Worm (Caenorhabditis elegans) whole organism, mixed stage, embryonic: ENCODE measurements around the gene srj-33.

ENCODE experiments used
- M03D4.4 ChIP-seq: sonication (generic microtip); optimal IDR thresholded peaks from 2 replicates; lab custom pipeline; 2017; ENCODE audit warnings: mild to moderate bottlenecking, missing genetic modification characterization, missing compliant biosample characterization
- bed-3 ChIP-seq: fragments of 200-800 bp; sonication (Bioruptor generic); optimal IDR thresholded peaks from 3 replicates; lab custom pipeline; 2018; ENCODE audit warnings: mild to moderate bottlenecking, missing genetic modification characterization, moderate library complexity, missing compliant biosample characterization
- blmp-1 ChIP-seq: fragments of 150-350 bp; optimal IDR thresholded peaks from 2 replicates; lab custom pipeline; 2014; ENCODE audit warnings: missing biosample characterization, missing genetic modification characterization
- ceh-43 ChIP-seq: fragments of 200-800 bp; sonication (Bioruptor generic); optimal IDR thresholded peaks from 2 replicates; lab custom pipeline; 2018; ENCODE audit warnings: mild to moderate bottlenecking, missing genetic modification characterization, moderate library complexity, missing compliant biosample characterization
- ceh-83 ChIP-seq: fragments of 200-800 bp; sonication (Bioruptor generic); optimal IDR thresholded peaks from 2 replicates; lab custom pipeline; 2018; ENCODE audit warnings: mild to moderate bottlenecking, missing genetic modification characterization, missing compliant biosample characterization
- ces-1 ChIP-seq: fragments of 150-350 bp; optimal IDR thresholded peaks from 2 replicates; lab custom pipeline; 2014; ENCODE audit warnings: missing biosample characterization, missing genetic modification reagents, missing genetic modification characterization
- cnd-1 ChIP-seq: fragments of 200-800 bp; sonication (Bioruptor generic); optimal IDR thresholded peaks from 2 replicates; lab custom pipeline; 2018; ENCODE audit warnings: mild to moderate bottlenecking, missing genetic modification characterization, missing compliant biosample characterization
- drap-1 ChIP-seq: fragments of 200-800 bp; sonication (Bioruptor generic); optimal IDR thresholded peaks from 3 replicates; lab custom pipeline; 2018; ENCODE audit warnings: mild to moderate bottlenecking, missing genetic modification characterization, missing compliant biosample characterization
- elt-1 ChIP-seq: sonication (generic microtip); optimal IDR thresholded peaks from 2 replicates; lab custom pipeline; 2017; ENCODE audit warnings: missing genetic modification characterization, mild to moderate bottlenecking, missing compliant biosample characterization, antibody characterized with exemption, moderate library complexity, borderline replicate concordance; ENCODE audit not compliant: insufficient read depth
- elt-3 ChIP-seq: fragments of 150-350 bp; optimal IDR thresholded peaks from 2 replicates; lab custom pipeline; 2014; ENCODE audit warnings: missing biosample characterization, missing genetic modification characterization
- ham-2 ChIP-seq: fragments of 200-800 bp; sonication (Bioruptor generic); optimal IDR thresholded peaks from 2 replicates; lab custom pipeline; 2018; ENCODE audit warnings: mild to moderate bottlenecking, missing genetic modification characterization, missing compliant biosample characterization
- hlh-1 ChIP-seq: fragments of 150-350 bp; optimal IDR thresholded peaks from 2 replicates; lab custom pipeline; 2014; ENCODE audit warnings: missing biosample characterization, missing genetic modification reagents, missing genetic modification characterization
- lin-13 ChIP-seq: fragments of 150-350 bp; optimal IDR thresholded peaks from 2 replicates; lab custom pipeline; 2014; ENCODE audit warnings: missing biosample characterization, missing genetic modification characterization
- lin-32 ChIP-seq: fragments of 200-800 bp; sonication (Bioruptor generic); optimal IDR thresholded peaks from 2 replicates; lab custom pipeline; 2018; ENCODE audit warnings: mild to moderate bottlenecking, missing genetic modification characterization, missing compliant biosample characterization
- lsy-2 ChIP-seq: fragments of 150-350 bp; optimal IDR thresholded peaks from 2 replicates; lab custom pipeline; 2014; ENCODE audit warnings: missing biosample characterization, missing genetic modification characterization
- mab-5 ChIP-seq: fragments of 150-350 bp; optimal IDR thresholded peaks from 2 replicates; lab custom pipeline; 2014; ENCODE audit warnings: missing biosample characterization, missing genetic modification characterization
- mep-1 ChIP-seq: fragments of 150-350 bp; optimal IDR thresholded peaks from 2 replicates; lab custom pipeline; 2017; ENCODE audit warnings: missing biosample characterization, missing genetic modification reagents, missing genetic modification characterization, inconsistent platforms
- mls-2 ChIP-seq: sonication (generic microtip); optimal IDR thresholded peaks from 2 replicates; lab custom pipeline; 2016; ENCODE audit warnings: mild to moderate bottlenecking, missing genetic modification characterization, moderate library complexity, missing compliant biosample characterization
- nhr-12 ChIP-seq: fragments of 150-350 bp; optimal IDR thresholded peaks from 2 replicates; lab custom pipeline; 2014; ENCODE audit warnings: missing biosample characterization, missing genetic modification characterization
- nhr-2 ChIP-seq: fragments of 150-350 bp; optimal IDR thresholded peaks from 2 replicates; lab custom pipeline; 2014; ENCODE audit warnings: missing biosample characterization, missing genetic modification characterization
- nhr-237 ChIP-seq: fragments of 150-350 bp; optimal IDR thresholded peaks from 2 replicates; lab custom pipeline; 2014; ENCODE audit warnings: missing biosample characterization, missing genetic modification characterization
- nhr-28 ChIP-seq: fragments of 150-350 bp; optimal IDR thresholded peaks from 2 replicates; lab custom pipeline; 2014; ENCODE audit warnings: missing biosample characterization, missing genetic modification characterization
- nhr-76 ChIP-seq: sonication (generic microtip); optimal IDR thresholded peaks from 2 replicates; lab custom pipeline; 2017; ENCODE audit warnings: missing biosample characterization, missing genetic modification characterization
- snpc-4 ChIP-seq: fragments of 150-350 bp; optimal IDR thresholded peaks from 2 replicates; lab custom pipeline; 2014; ENCODE audit warnings: missing biosample characterization, missing genetic modification characterization
- sptf-1 ChIP-seq: sonication (generic microtip); optimal IDR thresholded peaks from 2 replicates; lab custom pipeline; 2017; ENCODE audit warnings: mild to moderate bottlenecking, missing genetic modification characterization, moderate library complexity, missing compliant biosample characterization
- tbx-8 ChIP-seq: fragments of 200-800 bp; sonication (Bioruptor generic); optimal IDR thresholded peaks from 2 replicates; lab custom pipeline; 2018; ENCODE audit warnings: mild to moderate bottlenecking, missing genetic modification characterization, moderate library complexity, missing compliant biosample characterization
- unc-120 ChIP-seq: sonication (generic microtip); optimal IDR thresholded peaks from 2 replicates; lab custom pipeline; 2017; ENCODE audit warnings: missing genetic modification characterization, missing compliant biosample characterization; ENCODE audit not compliant: poor library complexity, severe bottlenecking
- unc-39 ChIP-seq: fragments of 150-350 bp; optimal IDR thresholded peaks from 2 replicates; lab custom pipeline; 2014; ENCODE audit warnings: missing biosample characterization, missing genetic modification characterization
- unc-62 ChIP-seq: fragments of 150-350 bp; optimal IDR thresholded peaks from 2 replicates; lab custom pipeline; 2014; ENCODE audit warnings: missing biosample characterization, missing genetic modification reagents, missing genetic modification characterization
- zip-8 ChIP-seq: fragments of 150-350 bp; optimal IDR thresholded peaks from 2 replicates; lab custom pipeline; 2014; ENCODE audit warnings: missing biosample characterization, missing genetic modification characterization
- ztf-11 ChIP-seq: fragments of 150-350 bp; optimal IDR thresholded peaks from 2 replicates; lab custom pipeline; 2014; ENCODE audit warnings: missing biosample characterization, missing genetic modification characterization

Gene srj-33

DNA sequence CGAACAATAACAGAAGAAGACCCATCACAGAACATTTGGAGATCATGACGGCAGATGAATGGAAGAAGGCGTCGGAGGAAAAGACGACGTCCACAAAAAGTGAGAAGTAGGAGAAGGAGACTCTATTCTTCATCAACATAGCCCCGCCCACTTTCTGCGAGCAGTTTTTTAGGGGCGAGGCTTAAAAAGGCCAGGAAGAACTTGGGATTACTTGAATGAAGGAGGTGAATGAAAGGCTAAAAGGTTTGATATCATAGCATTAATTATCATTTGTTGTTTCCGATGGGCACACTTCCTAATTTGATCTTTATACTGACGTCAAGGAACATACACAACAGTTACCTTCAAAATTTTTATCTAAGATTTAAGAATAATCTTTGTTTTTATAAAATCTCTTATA, 11.5 kb upstream of the srj-33 start, which contains the start of gene nlp-58:
nlp-58 (minus strand) TSS at position 101 of the 400 bp plus-strand sequence.
- TF ChIP-seq unc-39 (tag; lab: Kevin White, UChicago) (no peak), nhr-237 (tag; lab: Kevin White, UChicago) (no peak), sptf-1 (tag; lab: Kevin White, UChicago) (no peak), nhr-2 (tag; lab: Kevin White, UChicago) (no peak), ceh-83 (GFP tag; lab: Kevin White, UChicago) (no peak), hlh-1 (tag; lab: Kevin White, UChicago) (no peak), unc-62 (GFP tag; lab: Kevin White, UChicago) (no peak), mls-2 (no peak)

DNA sequence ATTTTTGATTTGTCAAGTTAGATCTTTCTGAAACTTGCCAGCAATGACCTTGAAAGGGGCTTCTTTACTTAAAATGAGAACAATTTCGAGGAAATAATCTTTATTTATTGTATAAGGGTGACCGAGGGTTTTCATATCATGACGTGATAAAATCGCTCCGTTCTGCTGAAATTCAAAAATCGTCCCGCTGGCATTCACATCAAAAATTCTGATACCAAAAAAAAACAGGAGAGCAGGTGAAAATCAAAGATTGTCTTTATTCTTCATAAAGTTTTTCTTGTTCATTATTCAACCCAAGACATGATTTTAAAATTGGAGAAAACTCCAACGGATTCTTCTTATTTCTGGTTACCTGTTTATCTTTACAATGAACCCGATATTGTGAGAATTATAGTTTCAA, 6.8 kb upstream of the srj-33 start, which contains the start of gene sre-28:
sre-28 (plus strand) TSS at position 301 of the 400 bp plus-strand sequence.
- TF ChIP-seq mls-2 (no peak), bed-3 (no peak), ceh-43 (GFP tag; lab: Kevin White, UChicago) (no peak), nhr-76 (tag; lab: Kevin White, UChicago) (no peak), nhr-2 (tag; lab: Kevin White, UChicago) (no peak), elt-3 (tag; lab: Kevin White, UChicago) (no peak), unc-62 (GFP tag; lab: Kevin White, UChicago) (no peak), nhr-28 (no peak), sptf-1 (tag; lab: Kevin White, UChicago) (no peak), nhr-237 (tag; lab: Kevin White, UChicago) (no peak), ztf-11 (tag; lab: Kevin White, UChicago) (no peak)
- TF ChIP-seq, all 35 proteins: peak for 0

- no peak for TF ChIP-seq lin-13 (tag; lab: Kevin White, UChicago)
- no peak for TF ChIP-seq snpc-4 (tag; lab: Kevin White, UChicago)
- no peak for TF ChIP-seq nhr-28
- TF ChIP-seq ham-2 (GFP tag; lab: Kevin White, UChicago): no peak
- TF ChIP-seq mab-5 (tag; lab: Kevin White, UChicago): no peak
- TF ChIP-seq drap-1: no peak
- TF ChIP-seq zip-8 (tag; lab: Kevin White, UChicago): no peak
- TF ChIP-seq unc-120 (tag; lab: Kevin White, UChicago): no peak
- TF ChIP-seq nhr-76 (tag; lab: Kevin White, UChicago): no peak
- no peak for TF ChIP-seq unc-62 (GFP tag; lab: Kevin White, UChicago)
- TF ChIP-seq mls-2: no peak
- no peak for TF ChIP-seq lin-32 (GFP tag; lab: Kevin White, UChicago)
- TF ChIP-seq tbx-8: no peak
- no peak for TF ChIP-seq M03D4.4 (tag; lab: Kevin White, UChicago)
- TF ChIP-seq lsy-2: no peak
- no peak for TF ChIP-seq unc-39 (tag; lab: Kevin White, UChicago)
- TF ChIP-seq elt-3 (tag; lab: Kevin White, UChicago): no peak
- TF ChIP-seq nhr-12 (tag; lab: Kevin White, UChicago): no peak
- TF ChIP-seq, all 35 proteins: peak for 0
Measured at ce11 chrV:9943039-9943438, 5.7 kb upstream of the srj-33 start, which contains the start of gene fipr-12. TSS of gene fipr-12 (plus strand) at chrV:9943339.

- TF ChIP-seq M03D4.4 (tag; lab: Kevin White, UChicago): peak; percentile 13
- TF ChIP-seq ces-1 (GFP tag; lab: Kevin White, UChicago): no peak
- no peak for TF ChIP-seq nhr-12 (tag; lab: Kevin White, UChicago)
- peak; percentile 21 for TF ChIP-seq lsy-2
- TF ChIP-seq cnd-1 (tag; lab: Kevin White, UChicago): no peak
- no peak for TF ChIP-seq hlh-1 (tag; lab: Kevin White, UChicago)
- TF ChIP-seq elt-1 (tag; lab: Kevin White, UChicago): no peak
- TF ChIP-seq ceh-43 (GFP tag; lab: Kevin White, UChicago): no peak
- TF ChIP-seq mep-1 (tag; lab: Kevin White, UChicago): peak; percentile 66
- no peak for TF ChIP-seq tbx-8
- peak; percentile 0 for TF ChIP-seq sptf-1 (tag; lab: Kevin White, UChicago)
- no peak for TF ChIP-seq blmp-1 (tag; lab: Kevin White, UChicago)
- TF ChIP-seq unc-62 (GFP tag; lab: Kevin White, UChicago): no peak
Measured at ce11 chrV:9930612-9931065, 6.7 kb downstream of the srj-33 start, which contains the start of the genes rmh-2 and suds-3. TSS of gene rmh-2 (minus strand) at chrV:9930775. TSS of gene suds-3 (plus strand) at chrV:9931015.
